Fruit fly (Drosophila melanogaster): ENCODE measurements around the gene CG32228.
A peak's percentile ranks its signal among the peaks of the same experiment; 100 is the strongest.

CG32228 gene

dm6 chr3L:20309758-20310733, 44.4 kb downstream of the CG32228 start (continued):
- TF ChIP-seq cas (GFP tag; IDR thresholded peaks at IDR 0.05) = 0 out of 2 replicates have a peak, but pooled peaks have one; percentile 22
- TF ChIP-seq Mes4 (GFP tag; optimal IDR thresholded peaks at IDR 0.05) = no peak
- TF ChIP-seq CG6272 (GFP tag; IDR thresholded peaks at IDR 0.05) = no peak
- no peak for TF ChIP-seq usp (GFP tag; optimal IDR thresholded peaks at IDR 0.05)
- peak; percentile 53; the same call in 1 of the 2 replicates for TF ChIP-seq Xrp1 (GFP tag; IDR thresholded peaks at IDR 0.05)
- TF ChIP-seq repo (GFP tag; optimal IDR thresholded peaks at IDR 0.05) = peak; percentile 46
- TF ChIP-seq Rx (GFP tag; IDR thresholded peaks at IDR 0.05) = no peak
- TF ChIP-seq BEAF-32 (GFP tag; optimal IDR thresholded peaks at IDR 0.05) = peak; percentile 93
- TF ChIP-seq eyg (GFP tag; optimal IDR thresholded peaks at IDR 0.05) = no peak
- peak; percentile 72 for TF ChIP-seq her (GFP tag; optimal IDR thresholded peaks at IDR 0.05)
- peak; percentile 30; the same call in 1 of the 2 replicates for TF ChIP-seq CG14441 (GFP tag; IDR thresholded peaks at IDR 0.05)
- TF ChIP-seq unc-4 (GFP tag; IDR thresholded peaks at IDR 0.05; ENCODE audit: partially characterized antibody) = peak; percentile 85
- TF ChIP-seq Gsc (GFP tag; IDR thresholded peaks at IDR 0.05) = no peak
- TF ChIP-seq CG32772 (GFP tag; IDR thresholded peaks at IDR 0.05) = peak; percentile 57; the same call in 1 of the 2 replicates
- no peak for TF ChIP-seq CG7271 (tag; optimal IDR thresholded peaks at IDR 0.05)
- TF ChIP-seq gro (GFP tag; optimal IDR thresholded peaks at IDR 0.05) = peak; percentile 77
- TF ChIP-seq CG12219 (GFP tag; optimal IDR thresholded peaks at IDR 0.05) = no peak
- peak; percentile 45 for TF ChIP-seq bcd (GFP tag; optimal IDR thresholded peaks at IDR 0.05)
- TF ChIP-seq seq (GFP tag; IDR thresholded peaks at IDR 0.05) = no peak
- TF ChIP-seq CG7987 (GFP tag; optimal IDR thresholded peaks at IDR 0.05) = peak; percentile 2
- TF ChIP-seq H15 (GFP tag; IDR thresholded peaks at IDR 0.05) = peak; percentile 31; the same call in 1 of the 3 replicates
- TF ChIP-seq wor (GFP tag; IDR thresholded peaks at IDR 0.05) = no peak
- peak; percentile 28 for TF ChIP-seq da (GFP tag; optimal IDR thresholded peaks at IDR 0.05)
- peak; percentile 50 for TF ChIP-seq CG2712 (tag; optimal IDR thresholded peaks at IDR 0.05)
- no peak for TF ChIP-seq CG7745 (tag; optimal IDR thresholded peaks at IDR 0.05)
- TF ChIP-seq tup (GFP tag; optimal IDR thresholded peaks at IDR 0.05) = no peak
- TF ChIP-seq CG7357 (GFP tag; IDR thresholded peaks at IDR 0.05) = no peak
- TF ChIP-seq ewg (GFP tag; optimal IDR thresholded peaks at IDR 0.05) = peak; percentile 37
- TF ChIP-seq CG4404 (GFP tag; IDR thresholded peaks at IDR 0.05) = 0 out of 2 replicates have a peak, but pooled peaks have one; percentile 9
- TF ChIP-seq CG15073 (GFP tag; optimal IDR thresholded peaks at IDR 0.05) = no peak
- TF ChIP-seq mld (GFP tag; IDR thresholded peaks at IDR 0.05; ENCODE audit: partially characterized antibody) = peak; percentile 57; the same call in 1 of the 3 replicates
- TF ChIP-seq sd (tag; optimal IDR thresholded peaks at IDR 0.05) = no peak
- TF ChIP-seq dmrt11E (tag; optimal IDR thresholded peaks at IDR 0.05) = peak; percentile 36
- TF ChIP-seq gce (GFP tag; IDR thresholded peaks at IDR 0.05) = no peak
- TF ChIP-seq CG33213 (GFP tag; optimal IDR thresholded peaks at IDR 0.05) = peak; percentile 68
- TF ChIP-seq CG10654 (GFP tag; optimal IDR thresholded peaks at IDR 0.05) = peak; percentile 11
- peak; percentile 81 for TF ChIP-seq trem (tag; optimal IDR thresholded peaks at IDR 0.05)
- peak; percentile 61; the same call in 1 of the 2 replicates for TF ChIP-seq ara (GFP tag; IDR thresholded peaks at IDR 0.05)
- peak; percentile 87 for TF ChIP-seq CG16813 (GFP tag; IDR thresholded peaks at IDR 0.05; ENCODE audit: partially characterized antibody)
- peak; percentile 36; the same call in 1 of the 2 replicates for TF ChIP-seq nerfin-2 (GFP tag; IDR thresholded peaks at IDR 0.05; ENCODE audit: partially characterized antibody)
- TF ChIP-seq gcm (GFP tag; optimal IDR thresholded peaks at IDR 0.05) = peak; percentile 36
- TF ChIP-seq CG6689 (GFP tag; IDR thresholded peaks at IDR 0.05) = peak; percentile 18; the same call in 1 of the 2 replicates
- no peak for TF ChIP-seq fd64A (GFP tag; optimal IDR thresholded peaks at IDR 0.05)
- peak; percentile 88 for TF ChIP-seq Scr (GFP tag; IDR thresholded peaks at IDR 0.05; ENCODE audit: partially characterized antibody)
- TF ChIP-seq sisA (GFP tag; IDR thresholded peaks at IDR 0.05) = peak; percentile 38; the same call in 1 of the 2 replicates
- peak; percentile 10 for TF ChIP-seq kay (GFP tag; optimal IDR thresholded peaks at IDR 0.05)
- TF ChIP-seq maf-S (GFP tag; optimal IDR thresholded peaks at IDR 0.05) = peak; percentile 10
- TF ChIP-seq CG11456 (GFP tag; IDR thresholded peaks at IDR 0.05) = peak; percentile 72; the same call in 2 of the 3 replicates
